Fruit fly (Drosophila melanogaster) whole organism, pupa: ENCODE data around the gene CG7290.

Experiments
- CG13204 ChIP-seq: fragments of 200-800 bp; sonication (Bioruptor generic); optimal IDR thresholded peaks from 2 replicates; lab custom pipeline; 2018; ENCODE audit warnings: missing biosample characterization, mild to moderate bottlenecking, missing genetic modification characterization, moderate library complexity
- CG14655 ChIP-seq: fragments of 200-800 bp; sonication (Bioruptor generic); optimal IDR thresholded peaks from 3 replicates; lab custom pipeline; 2017; ENCODE audit warnings: mild to moderate bottlenecking, missing biosample characterization, missing genetic modification reagents, missing genetic modification characterization
- CG15710 ChIP-seq: fragments of 200-800 bp; sonication (Bioruptor generic); optimal IDR thresholded peaks from 2 replicates; lab custom pipeline; 2018; ENCODE audit warnings: missing biosample characterization, mild to moderate bottlenecking, missing genetic modification characterization, moderate library complexity
- CG17806 ChIP-seq: fragments of 200-800 bp; sonication (Bioruptor generic); optimal IDR thresholded peaks from 2 replicates; lab custom pipeline; 2018; ENCODE audit warnings: missing biosample characterization, mild to moderate bottlenecking, missing genetic modification characterization, moderate library complexity
- CG4496 ChIP-seq: fragments of 200-800 bp; sonication (Bioruptor generic); IDR thresholded peaks from 3 replicates; pipeline ENCODE4 v1.3.6; 2022; ENCODE audit warnings: missing biosample characterization, missing genetic modification characterization
- CG8301 ChIP-seq: fragments of 200-800 bp; sonication (Bioruptor generic); optimal IDR thresholded peaks from 2 replicates; lab custom pipeline; 2018; ENCODE audit warnings: missing biosample characterization, mild to moderate bottlenecking, missing genetic modification characterization
- CG9948 ChIP-seq: fragments of 200-800 bp; sonication (Bioruptor generic); optimal IDR thresholded peaks from 2 replicates; lab custom pipeline; 2018; ENCODE audit warnings: missing biosample characterization, mild to moderate bottlenecking, missing genetic modification characterization, moderate library complexity
- D1 ChIP-seq: fragments of 200-800 bp; sonication (Bioruptor generic); optimal IDR thresholded peaks from 2 replicates; lab custom pipeline; 2018; ENCODE audit warnings: missing biosample characterization, mild to moderate bottlenecking, missing genetic modification characterization, moderate library complexity
- EcR ChIP-seq: fragments of 200-800 bp; sonication (Bioruptor generic); optimal IDR thresholded peaks from 3 replicates; lab custom pipeline; 2019; ENCODE audit warnings: missing biosample characterization, missing genetic modification characterization, mild to moderate bottlenecking, moderate library complexity, missing genetic modification reagents
- Pif1A ChIP-seq: fragments of 200-800 bp; sonication (Bioruptor generic); optimal IDR thresholded peaks from 3 replicates; lab custom pipeline; 2016; ENCODE audit warnings: missing biosample characterization, missing genetic modification characterization
- Snoo ChIP-seq: fragments of 200-800 bp; sonication (Bioruptor generic); optimal IDR thresholded peaks from 3 replicates; lab custom pipeline; 2017; ENCODE audit warnings: missing biosample characterization, mild to moderate bottlenecking, missing genetic modification characterization, inconsistent platforms
- fd96Ca ChIP-seq: fragments of 200-800 bp; sonication (Bioruptor generic); IDR thresholded peaks from 3 replicates; pipeline ENCODE4 v1.3.6; 2022; ENCODE audit warnings: missing biosample characterization, missing genetic modification characterization
- rn ChIP-seq: fragments of 200-800 bp; sonication (Bioruptor generic); IDR thresholded peaks from 2 replicates; pipeline ENCODE4 v1.3.6; 2022; ENCODE audit warnings: missing biosample characterization, missing genetic modification characterization

DNA sequence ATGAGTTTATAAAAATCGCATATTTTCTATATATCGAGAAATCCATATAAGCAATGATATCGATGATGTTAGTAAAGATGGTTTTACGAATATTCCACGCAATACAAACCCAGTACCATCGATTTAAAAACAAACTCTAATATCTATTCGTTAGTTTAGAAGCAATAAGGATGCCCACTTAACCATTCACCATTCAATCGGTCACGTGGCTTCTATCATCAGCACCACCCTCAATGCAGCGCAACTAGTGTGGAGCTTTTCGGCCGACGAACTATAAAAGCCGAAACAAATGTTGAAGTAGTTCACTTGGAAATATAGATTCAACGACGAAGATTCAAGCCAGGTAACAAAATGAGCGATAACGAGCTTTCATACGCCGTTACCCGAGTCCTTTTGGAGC is 25.5 kb upstream of the CG7290 start, which contains the start of gene CG13813:
- TF ChIP-seq CG4496 (GFP tag; lab: Robert Waterston, UW) (no peak), CG14655 (GFP tag; lab: Kevin White, UChicago) (no peak), fd96Ca (GFP tag; lab: Robert Waterston, UW) (no peak), CG13204 (no peak), Snoo (no peak), rn (GFP tag; lab: Robert Waterston, UW) (no peak), CG15710 (tag; lab: Kevin White, UChicago) (no peak), EcR (GFP tag; lab: Kevin White, UChicago) (no peak), Pif1A (no peak), CG17806 (tag; lab: Kevin White, UChicago) (no peak), CG8301 (tag; lab: Kevin White, UChicago) (no peak), D1 (tag; lab: Kevin White, UChicago) (no peak), CG9948 (tag; lab: Kevin White, UChicago) (no peak)
